Worm (Caenorhabditis elegans) whole organism, early embryonic: ENCODE results near the gene F58G6.7.

ENCODE experiments used
- B0310.2 ChIP-seq: sonication (generic microtip); optimal IDR thresholded peaks from 2 replicates; lab custom pipeline; 2016; ENCODE audit warnings: mild to moderate bottlenecking, missing genetic modification characterization, missing compliant biosample characterization
- F13C5.2 ChIP-seq: sonication (generic microtip); optimal IDR thresholded peaks from 2 replicates; lab custom pipeline; 2017; ENCODE audit warnings: mild to moderate bottlenecking, missing genetic modification characterization, inconsistent platforms, missing compliant biosample characterization
- aly-1 ChIP-seq: sonication (generic microtip); optimal IDR thresholded peaks from 2 replicates; lab custom pipeline; 2016; ENCODE audit warnings: missing genetic modification characterization, missing compliant biosample characterization
- ama-1 ChIP-seq: fragments of 150-350 bp; optimal IDR thresholded peaks from 2 replicates; lab custom pipeline; 2014
- ceh-13 ChIP-seq: fragments of 200-800 bp; sonication (Bioruptor generic); optimal IDR thresholded peaks from 2 replicates; lab custom pipeline; 2018; ENCODE audit warnings: mild to moderate bottlenecking, missing genetic modification characterization, missing compliant biosample characterization
- ceh-36 ChIP-seq: sonication (generic microtip); optimal IDR thresholded peaks from 2 replicates; lab custom pipeline; 2016; ENCODE audit warnings: missing genetic modification characterization, inconsistent platforms, missing compliant biosample characterization
- ets-7 ChIP-seq: sonication (generic microtip); optimal IDR thresholded peaks from 2 replicates; lab custom pipeline; 2016; ENCODE audit warnings: missing genotype, missing genetic modification characterization, missing compliant biosample characterization
- flt-1 ChIP-seq: fragments of 200-800 bp; sonication (Bioruptor generic); IDR thresholded peaks from 2 replicates; pipeline ENCODE4 v1.3.6; 2022; ENCODE audit warnings: missing genetic modification characterization, missing compliant biosample characterization
- hmbx-1 ChIP-seq: sonication (generic microtip); optimal IDR thresholded peaks from 2 replicates; lab custom pipeline; 2016; ENCODE audit warnings: mild to moderate bottlenecking, missing genetic modification characterization, missing compliant biosample characterization
- hmg-4 ChIP-seq: fragments of 200-800 bp; sonication (Bioruptor generic); optimal IDR thresholded peaks from 2 replicates; lab custom pipeline; 2018; ENCODE audit warnings: mild to moderate bottlenecking, missing genetic modification characterization, missing compliant biosample characterization
- hnd-1 ChIP-seq: sonication (generic microtip); optimal IDR thresholded peaks from 2 replicates; lab custom pipeline; 2016; ENCODE audit warnings: missing genetic modification characterization, missing compliant biosample characterization
- pes-1 ChIP-seq: fragments of 200-800 bp; sonication (Bioruptor generic); IDR thresholded peaks from 2 replicates; pipeline ENCODE4 v1.3.6; 2022; ENCODE audit warnings: missing genetic modification reagents, missing genetic modification characterization, missing compliant biosample characterization
- scrt-1 ChIP-seq: fragments of 200-800 bp; sonication (Bioruptor generic); IDR thresholded peaks from 2 replicates; pipeline ENCODE4 v1.3.6; 2022; ENCODE audit warnings: missing genetic modification characterization, missing compliant biosample characterization
- sea-1 ChIP-seq: fragments of 200-800 bp; sonication (Bioruptor generic); conservative IDR thresholded peaks from 2 replicates; pipeline ENCODE4 v1.3.6; 2022; ENCODE audit warnings: missing genetic modification characterization, missing compliant biosample characterization
- tbx-11 ChIP-seq: fragments of 200-800 bp; sonication (Bioruptor generic); IDR thresholded peaks from 2 replicates; pipeline ENCODE4 v1.3.6; 2022; ENCODE audit warnings: missing genetic modification characterization, missing compliant biosample characterization
- tbx-37 ChIP-seq: fragments of 200-800 bp; sonication (Bioruptor generic); conservative IDR thresholded peaks from 2 replicates; pipeline ENCODE4 v1.3.6; 2022; ENCODE audit warnings: missing genetic modification reagents, missing genetic modification characterization, missing compliant biosample characterization
- tra-4 ChIP-seq: sonication (generic microtip); optimal IDR thresholded peaks from 2 replicates; lab custom pipeline; 2017; ENCODE audit warnings: missing genetic modification characterization, missing compliant biosample characterization

F58G6.7 gene

DNA sequence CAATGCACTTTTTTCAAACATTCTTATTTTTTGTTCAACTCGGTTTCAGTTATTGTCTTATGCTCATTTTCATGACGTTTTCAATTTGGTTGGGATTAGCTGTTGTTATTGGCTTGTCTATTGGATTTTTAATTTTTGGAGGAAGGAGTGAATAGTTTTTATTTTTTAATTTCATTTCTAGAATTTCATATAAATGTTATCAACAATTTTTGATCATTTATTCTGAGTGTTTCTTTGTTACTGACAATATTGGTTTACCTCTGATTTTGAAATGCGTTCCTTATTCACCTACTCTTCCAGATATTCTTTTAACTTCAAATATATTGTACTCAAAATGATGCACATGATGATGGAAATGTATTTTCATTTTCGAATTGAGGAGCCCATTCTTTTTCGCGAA, at the start of gene F58G6.7:
Gene F58G6.7, plus strand, starts transcription at position 301 of the 400 bp plus-strand sequence.
- TF ChIP-seq B0310.2 (tag; lab: Kevin White, UChicago) (no peak), scrt-1 (GFP tag; lab: Robert Waterston, UW) (no peak), flt-1 (GFP tag; lab: Robert Waterston, UW) (no peak), pes-1 (GFP tag; lab: Robert Waterston, UW) (no peak)

DNA sequence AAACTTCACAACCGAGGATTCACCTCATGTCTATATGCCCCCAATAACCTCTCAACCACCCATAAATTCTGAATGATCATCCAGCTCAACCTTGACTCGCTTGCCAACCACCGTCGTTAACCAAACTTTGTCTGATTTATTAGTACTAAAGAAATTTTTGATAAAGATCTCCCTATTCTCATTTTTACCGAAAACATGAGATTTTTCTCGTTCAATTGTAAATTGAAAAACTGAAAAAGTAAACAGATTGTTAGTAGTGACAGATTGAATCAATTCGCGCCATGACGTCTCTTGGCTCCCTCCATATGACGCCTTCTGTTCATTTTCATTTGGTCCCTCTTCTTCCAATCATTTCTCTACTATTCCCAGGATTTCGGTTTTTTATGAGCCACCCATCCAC, 46.2 kb upstream of the F58G6.7 start:
- no peak for TF ChIP-seq ceh-36 (tag; lab: Kevin White, UChicago)
- no peak for TF ChIP-seq tra-4 (tag; lab: Kevin White, UChicago)
- no peak for TF ChIP-seq scrt-1 (GFP tag; lab: Robert Waterston, UW)
- no peak for TF ChIP-seq hmbx-1
- TF ChIP-seq tbx-37 (GFP tag; lab: Robert Waterston, UW), result no peak
- TF ChIP-seq ceh-13, result no peak
- TF ChIP-seq hmg-4, result no peak
- TF ChIP-seq sea-1, result no peak

DNA sequence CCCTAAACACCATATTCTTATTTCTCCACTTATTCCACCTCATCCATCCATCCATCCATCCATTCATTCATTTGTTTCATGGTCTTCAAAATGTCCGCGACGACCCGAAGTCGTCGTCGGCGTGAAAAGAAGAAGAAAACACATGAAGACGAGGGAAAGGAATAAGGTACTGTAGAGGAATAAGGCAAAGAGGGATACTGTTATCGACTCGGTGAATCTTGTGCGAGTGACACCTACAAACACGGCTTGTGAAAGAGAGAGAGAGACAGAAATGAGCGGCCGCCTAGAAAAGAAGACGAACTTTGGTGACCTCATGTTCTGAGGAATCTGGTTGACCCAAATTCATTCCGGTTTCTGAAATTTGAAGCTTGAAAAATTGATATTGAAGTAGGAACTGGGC, 45.0 kb upstream of the F58G6.7 start:
- TF ChIP-seq tbx-11 (GFP tag; lab: Robert Waterston, UW), result no peak
- TF ChIP-seq F13C5.2 (tag; lab: Kevin White, UChicago), result no peak
- TF ChIP-seq hmg-4, result no peak
- no peak for TF ChIP-seq pes-1 (GFP tag; lab: Robert Waterston, UW)
- TF ChIP-seq scrt-1 (GFP tag; lab: Robert Waterston, UW), result no peak
- no peak for TF ChIP-seq aly-1 (tag; lab: Kevin White, UChicago)
- no peak for TF ChIP-seq ets-7 (tag; lab: Kevin White, UChicago)
- TF ChIP-seq flt-1 (GFP tag; lab: Robert Waterston, UW), result no peak
- no peak for TF ChIP-seq tra-4 (tag; lab: Kevin White, UChicago)
- no peak for TF ChIP-seq sea-1
- TF ChIP-seq B0310.2 (tag; lab: Kevin White, UChicago), result no peak
- TF ChIP-seq hmbx-1, result no peak
- no peak for TF ChIP-seq ceh-13
- TF ChIP-seq hnd-1 (tag; lab: Kevin White, UChicago), result no peak
- no peak for TF ChIP-seq tbx-37 (GFP tag; lab: Robert Waterston, UW)
- TF ChIP-seq ama-1 (lab: Kevin White, UChicago), result no peak
- TF ChIP-seq ceh-36 (tag; lab: Kevin White, UChicago), result no peak

DNA sequence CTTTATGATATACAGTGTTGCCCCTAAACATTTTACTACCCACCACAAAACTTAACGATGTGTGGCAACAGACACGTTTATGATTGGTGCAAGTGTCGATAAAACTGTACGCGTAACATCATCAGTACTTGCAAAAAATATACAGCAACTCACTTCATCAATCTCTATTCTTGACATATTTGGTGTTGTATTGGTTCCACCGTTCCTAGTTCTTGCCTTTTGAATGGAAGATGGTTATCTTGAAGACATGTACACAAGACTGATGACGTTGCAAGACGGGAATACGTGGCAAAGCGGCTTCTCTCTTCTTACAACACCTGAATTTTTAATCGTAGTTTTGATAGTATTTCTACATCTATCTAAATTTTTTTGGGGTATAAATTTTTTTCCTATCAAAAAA, 43.2 kb upstream of the F58G6.7 start:
- TF ChIP-seq pes-1 (GFP tag; lab: Robert Waterston, UW) (no peak), hmg-4 (no peak), tra-4 (tag; lab: Kevin White, UChicago) (no peak), tbx-11 (GFP tag; lab: Robert Waterston, UW) (no peak), hmbx-1 (no peak), tbx-37 (GFP tag; lab: Robert Waterston, UW) (no peak), F13C5.2 (tag; lab: Kevin White, UChicago) (no peak), ceh-36 (tag; lab: Kevin White, UChicago) (no peak)

DNA sequence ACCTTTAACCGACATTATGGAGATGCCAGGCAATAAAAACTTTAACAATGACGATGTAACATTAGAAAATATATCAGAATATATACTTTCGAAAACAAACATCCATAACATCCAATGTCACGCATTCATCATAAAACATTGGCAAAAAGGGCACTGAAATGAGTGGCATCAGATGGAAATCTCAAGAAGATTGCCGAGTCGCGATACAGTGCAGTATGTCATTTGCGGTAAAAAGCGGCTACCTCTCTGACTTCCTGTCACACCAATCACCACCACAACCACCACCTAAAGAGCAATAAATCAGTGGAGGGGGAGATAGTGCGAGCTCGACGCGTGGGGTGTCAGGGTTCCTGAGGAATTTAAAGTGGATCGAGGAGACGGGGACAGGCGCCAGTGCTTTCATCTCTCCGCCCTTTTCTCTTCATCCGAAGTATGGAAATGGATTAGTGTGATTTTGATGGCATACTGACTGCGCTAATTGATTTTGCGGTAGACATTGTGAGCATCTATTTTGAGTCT, 41.0 kb upstream of the F58G6.7 start:
- TF ChIP-seq flt-1 (GFP tag; lab: Robert Waterston, UW) (no peak), hmbx-1 (no peak), scrt-1 (GFP tag; lab: Robert Waterston, UW) (no peak), aly-1 (tag; lab: Kevin White, UChicago) (no peak), F13C5.2 (tag; lab: Kevin White, UChicago) (no peak), B0310.2 (tag; lab: Kevin White, UChicago) (no peak)

DNA sequence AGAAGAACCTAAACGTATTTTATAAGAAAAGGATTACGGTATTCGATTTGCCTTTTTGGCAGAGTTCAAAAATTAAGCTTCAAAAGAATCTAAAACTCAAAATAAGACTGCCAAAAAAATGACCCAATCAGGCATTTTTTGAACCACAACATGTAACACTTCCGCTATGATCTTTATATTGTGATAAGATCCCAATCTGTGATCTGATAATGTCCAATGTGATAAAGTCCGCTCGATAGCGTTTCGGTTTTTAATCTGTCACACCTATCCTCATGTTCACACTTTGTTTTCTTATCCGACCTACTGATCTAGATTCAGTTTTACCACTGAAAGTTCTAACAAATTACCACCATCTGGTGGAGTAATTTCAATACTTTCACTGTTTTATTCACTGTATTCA, 40.1 kb upstream of the F58G6.7 start:
- TF ChIP-seq hmg-4 (no peak), ama-1 (lab: Kevin White, UChicago) (no peak), sea-1 (no peak), flt-1 (GFP tag; lab: Robert Waterston, UW) (no peak), hnd-1 (tag; lab: Kevin White, UChicago) (no peak), tra-4 (tag; lab: Kevin White, UChicago) (no peak), aly-1 (tag; lab: Kevin White, UChicago) (no peak)

DNA sequence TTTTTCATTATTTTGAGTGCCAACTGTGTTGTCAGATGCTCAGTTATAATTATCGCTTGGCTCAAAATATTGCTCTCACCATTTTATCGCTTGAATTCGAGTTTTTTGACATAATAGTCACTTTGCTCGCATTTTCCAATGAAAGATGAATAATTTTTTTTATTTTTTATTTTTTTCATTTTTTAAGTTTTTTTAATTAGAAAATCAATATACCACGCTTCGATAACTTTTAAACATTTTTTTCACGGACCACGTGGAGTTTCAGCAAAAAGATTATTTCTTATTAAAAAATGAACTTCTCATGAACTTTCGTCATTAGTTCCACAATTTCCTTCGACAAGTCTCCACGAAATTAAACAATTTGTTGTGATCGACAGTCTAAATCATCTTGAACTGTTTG, 39.4 kb upstream of the F58G6.7 start, which contains the start of gene elt-1:
Gene elt-1, plus strand, starts transcription at position 301 of the 400 bp plus-strand sequence.
- no peak for TF ChIP-seq ama-1 (lab: Kevin White, UChicago)
- TF ChIP-seq B0310.2 (tag; lab: Kevin White, UChicago), result no peak
- no peak for TF ChIP-seq pes-1 (GFP tag; lab: Robert Waterston, UW)
- TF ChIP-seq ceh-13, result no peak
- no peak for TF ChIP-seq ets-7 (tag; lab: Kevin White, UChicago)
- TF ChIP-seq tra-4 (tag; lab: Kevin White, UChicago), result no peak
- no peak for TF ChIP-seq aly-1 (tag; lab: Kevin White, UChicago)
- TF ChIP-seq tbx-37 (GFP tag; lab: Robert Waterston, UW), result no peak
- TF ChIP-seq hmg-4, result no peak
- TF ChIP-seq tbx-11 (GFP tag; lab: Robert Waterston, UW), result no peak
- TF ChIP-seq ceh-36 (tag; lab: Kevin White, UChicago), result no peak
- TF ChIP-seq sea-1, result no peak
- TF ChIP-seq hmbx-1, result no peak
- TF ChIP-seq hnd-1 (tag; lab: Kevin White, UChicago), result no peak

DNA sequence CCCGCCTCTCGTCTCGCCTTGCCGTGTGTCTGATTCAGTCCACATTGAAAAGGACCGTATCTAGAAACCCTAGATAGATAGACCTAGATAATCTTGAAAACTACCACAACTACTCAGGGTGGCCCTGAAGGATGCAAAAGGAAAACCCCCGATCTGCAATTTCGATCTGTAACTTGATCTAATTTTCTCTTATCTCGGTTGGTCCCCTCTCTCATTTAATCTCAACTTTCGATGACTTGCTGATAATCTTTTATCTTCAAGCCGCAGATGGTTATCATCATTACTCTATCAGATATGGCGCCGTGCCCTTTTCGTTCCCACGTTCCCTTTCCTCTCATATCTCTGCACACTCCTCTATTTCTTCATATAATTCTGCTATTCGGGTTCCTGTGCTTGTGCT, 38.6 kb upstream of the F58G6.7 start:
- no peak for TF ChIP-seq F13C5.2 (tag; lab: Kevin White, UChicago)
- no peak for TF ChIP-seq scrt-1 (GFP tag; lab: Robert Waterston, UW)
- no peak for TF ChIP-seq hmbx-1
- no peak for TF ChIP-seq sea-1
- TF ChIP-seq ceh-13, result no peak
- TF ChIP-seq tbx-11 (GFP tag; lab: Robert Waterston, UW), result no peak
- no peak for TF ChIP-seq B0310.2 (tag; lab: Kevin White, UChicago)
- no peak for TF ChIP-seq ets-7 (tag; lab: Kevin White, UChicago)
